Worm (Caenorhabditis elegans) whole organism, early embryonic: ENCODE data around the gene C13A10.1.

Source experiments
- B0310.2 ChIP-seq: sonication (generic microtip); optimal IDR thresholded peaks from 2 replicates; lab custom pipeline; 2016; ENCODE audit warnings: mild to moderate bottlenecking, missing genetic modification characterization, missing compliant biosample characterization
- F13C5.2 ChIP-seq: sonication (generic microtip); optimal IDR thresholded peaks from 2 replicates; lab custom pipeline; 2017; ENCODE audit warnings: mild to moderate bottlenecking, missing genetic modification characterization, inconsistent platforms, missing compliant biosample characterization
- ama-1 ChIP-seq: fragments of 150-350 bp; optimal IDR thresholded peaks from 2 replicates; lab custom pipeline; 2014
- ceh-13 ChIP-seq: fragments of 200-800 bp; sonication (Bioruptor generic); optimal IDR thresholded peaks from 2 replicates; lab custom pipeline; 2018; ENCODE audit warnings: mild to moderate bottlenecking, missing genetic modification characterization, missing compliant biosample characterization
- ceh-36 ChIP-seq: sonication (generic microtip); optimal IDR thresholded peaks from 2 replicates; lab custom pipeline; 2016; ENCODE audit warnings: missing genetic modification characterization, inconsistent platforms, missing compliant biosample characterization
- ets-7 ChIP-seq: sonication (generic microtip); optimal IDR thresholded peaks from 2 replicates; lab custom pipeline; 2016; ENCODE audit warnings: missing genotype, missing genetic modification characterization, missing compliant biosample characterization
- flt-1 ChIP-seq: fragments of 200-800 bp; sonication (Bioruptor generic); IDR thresholded peaks from 2 replicates; pipeline ENCODE4 v1.3.6; 2022; ENCODE audit warnings: missing genetic modification characterization, missing compliant biosample characterization
- hmg-4 ChIP-seq: fragments of 200-800 bp; sonication (Bioruptor generic); optimal IDR thresholded peaks from 2 replicates; lab custom pipeline; 2018; ENCODE audit warnings: mild to moderate bottlenecking, missing genetic modification characterization, missing compliant biosample characterization
- hnd-1 ChIP-seq: sonication (generic microtip); optimal IDR thresholded peaks from 2 replicates; lab custom pipeline; 2016; ENCODE audit warnings: missing genetic modification characterization, missing compliant biosample characterization
- sea-1 ChIP-seq: fragments of 200-800 bp; sonication (Bioruptor generic); conservative IDR thresholded peaks from 2 replicates; pipeline ENCODE4 v1.3.6; 2022; ENCODE audit warnings: missing genetic modification characterization, missing compliant biosample characterization
- tbx-11 ChIP-seq: fragments of 200-800 bp; sonication (Bioruptor generic); IDR thresholded peaks from 2 replicates; pipeline ENCODE4 v1.3.6; 2022; ENCODE audit warnings: missing genetic modification characterization, missing compliant biosample characterization
- tbx-37 ChIP-seq: fragments of 200-800 bp; sonication (Bioruptor generic); conservative IDR thresholded peaks from 2 replicates; pipeline ENCODE4 v1.3.6; 2022; ENCODE audit warnings: missing genetic modification reagents, missing genetic modification characterization, missing compliant biosample characterization
- tra-4 ChIP-seq: sonication (generic microtip); optimal IDR thresholded peaks from 2 replicates; lab custom pipeline; 2017; ENCODE audit warnings: missing genetic modification characterization, missing compliant biosample characterization

DNA sequence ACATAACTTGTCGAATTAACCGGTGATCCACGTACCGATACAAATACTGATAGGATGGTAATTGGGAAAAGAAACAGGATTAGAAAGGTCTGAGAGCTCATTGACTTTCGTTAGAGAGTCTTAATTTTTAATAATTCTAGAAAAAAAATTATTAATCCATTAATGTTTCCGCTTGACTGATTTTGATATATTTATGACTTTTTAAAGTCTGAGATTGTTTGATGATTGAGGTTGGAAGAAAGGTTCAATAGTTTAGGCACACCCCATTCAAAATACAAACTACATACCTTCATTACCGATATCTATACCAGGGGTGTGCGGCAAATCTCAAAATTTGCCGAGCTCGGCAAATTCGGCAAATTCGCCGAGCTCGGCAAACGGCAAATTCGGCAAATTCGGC lies 22.8 kb upstream of the C13A10.1 start, which contains the start of gene F54D12.10:
- no peak for TF ChIP-seq B0310.2 (tag; lab: Kevin White, UChicago)
- no peak for TF ChIP-seq hnd-1 (tag; lab: Kevin White, UChicago)
- no peak for TF ChIP-seq ama-1 (lab: Kevin White, UChicago)
- TF ChIP-seq tbx-11 (GFP tag; lab: Robert Waterston, UW), result no peak
- no peak for TF ChIP-seq ceh-13 (GFP tag; lab: Kevin White, UChicago)
- no peak for TF ChIP-seq tra-4 (tag; lab: Kevin White, UChicago)
- no peak for TF ChIP-seq flt-1
- no peak for TF ChIP-seq tbx-37 (GFP tag; lab: Robert Waterston, UW)
- TF ChIP-seq F13C5.2 (tag; lab: Kevin White, UChicago), result no peak
- TF ChIP-seq ets-7 (tag; lab: Kevin White, UChicago), result no peak
- TF ChIP-seq sea-1, result no peak
- TF ChIP-seq ceh-36 (tag; lab: Kevin White, UChicago), result no peak
- TF ChIP-seq hmg-4 (GFP tag; lab: Kevin White, UChicago), result no peak
